Worm (Caenorhabditis elegans) whole organism, young adult: Measurements from ENCODE around the gene sulp-7.
A peak's percentile ranks its signal among the peaks of the same experiment; 100 is the strongest.

Experiments
- B0261.1 ChIP-seq: sonication (generic microtip); optimal IDR thresholded peaks from 2 replicates; lab custom pipeline; 2016; ENCODE audit warnings: mild to moderate bottlenecking, missing genetic modification characterization, moderate library complexity, missing compliant biosample characterization
- B0336.3 ChIP-seq: fragments of 200-800 bp; sonication (Bioruptor generic); IDR thresholded peaks from 2 replicates; pipeline ENCODE4 v1.3.6; 2022; ENCODE audit warnings: missing genetic modification characterization, missing compliant biosample characterization
- C06A6.2 ChIP-seq: fragments of 200-800 bp; sonication (Bioruptor generic); conservative IDR thresholded peaks from 2 replicates; pipeline ENCODE4 v1.3.6; 2022; ENCODE audit warnings: missing genetic modification characterization, missing compliant biosample characterization
- C17E4.6 ChIP-seq: fragments of 200-800 bp; sonication (Bioruptor generic); IDR thresholded peaks from 2 replicates; pipeline ENCODE4 v1.3.6; 2022; ENCODE audit warnings: missing genetic modification reagents, missing genetic modification characterization, missing compliant biosample characterization
- F52B5.7 ChIP-seq: sonication (generic microtip); optimal IDR thresholded peaks from 2 replicates; lab custom pipeline; 2016; ENCODE audit warnings: mild to moderate bottlenecking, missing genetic modification characterization, missing compliant biosample characterization
- F57A8.1 ChIP-seq: fragments of 200-800 bp; sonication (Bioruptor generic); optimal IDR thresholded peaks from 2 replicates; lab custom pipeline; 2018; ENCODE audit warnings: mild to moderate bottlenecking, missing genetic modification characterization, moderate library complexity, missing compliant biosample characterization
- K12H6.12 ChIP-seq: fragments of 200-800 bp; sonication (Bioruptor generic); optimal IDR thresholded peaks from 2 replicates; lab custom pipeline; 2018; ENCODE audit warnings: mild to moderate bottlenecking, missing genetic modification characterization, missing compliant biosample characterization
- Y53F4B.3 ChIP-seq: fragments of 200-800 bp; sonication (Bioruptor generic); IDR thresholded peaks from 2 replicates; pipeline ENCODE4 v1.3.6; 2022; ENCODE audit warnings: missing genetic modification reagents, missing genetic modification characterization, missing compliant biosample characterization
- Y53G8AR.9 ChIP-seq: fragments of 200-800 bp; sonication (Bioruptor generic); conservative IDR thresholded peaks from 2 replicates; pipeline ENCODE4 v1.3.6; 2022; ENCODE audit warnings: missing genetic modification reagents, missing genetic modification characterization, missing compliant biosample characterization
- Y56A3A.18 ChIP-seq: fragments of 200-800 bp; sonication (Bioruptor generic); IDR thresholded peaks from 2 replicates; pipeline ENCODE4 v1.3.6; 2022; ENCODE audit warnings: missing genetic modification reagents, missing genetic modification characterization, missing compliant biosample characterization
- Y79H2A.3 ChIP-seq: fragments of 200-800 bp; sonication (Bioruptor generic); conservative IDR thresholded peaks from 2 replicates; pipeline ENCODE4 v1.3.6; 2022; ENCODE audit warnings: missing genetic modification reagents, missing genetic modification characterization, missing compliant biosample characterization
- ama-1 ChIP-seq, 3 experiments: fragments of 150-350 bp in 1 of 3; sonication (generic microtip) in 2 of 3; optimal IDR thresholded peaks; 2 replicates each; lab custom pipeline; 2014 to 2018; ENCODE audit warnings: missing biosample characterization in 2 of 3, missing genetic modification characterization in 2 of 3, missing genetic modification reagents in 2 of 3
- aptf-2 ChIP-seq: fragments of 200-800 bp; sonication (Bioruptor generic); conservative IDR thresholded peaks from 2 replicates; pipeline ENCODE4 v1.3.6; 2022; ENCODE audit warnings: missing genetic modification reagents, missing genetic modification characterization, missing compliant biosample characterization
- aptf-3 ChIP-seq: fragments of 200-800 bp; sonication (Bioruptor generic); IDR thresholded peaks from 2 replicates; pipeline ENCODE4 v1.3.6; 2022; ENCODE audit warnings: missing genetic modification characterization, missing compliant biosample characterization
- atf-7 ChIP-seq: sonication (generic microtip); optimal IDR thresholded peaks from 2 replicates; lab custom pipeline; 2017; ENCODE audit warnings: mild to moderate bottlenecking, missing genetic modification characterization, missing compliant biosample characterization
- athp-1 ChIP-seq: sonication (generic microtip); optimal IDR thresholded peaks from 2 replicates; lab custom pipeline; 2017; ENCODE audit warnings: mild to moderate bottlenecking, missing genetic modification characterization, missing compliant biosample characterization
- bed-2 ChIP-seq: fragments of 200-800 bp; sonication (Bioruptor generic); IDR thresholded peaks from 2 replicates; pipeline ENCODE4 v1.3.6; 2022; ENCODE audit warnings: missing genetic modification reagents, missing genetic modification characterization, missing compliant biosample characterization
- ceh-58 ChIP-seq: fragments of 200-800 bp; sonication (Bioruptor generic); IDR thresholded peaks from 2 replicates; pipeline ENCODE4 v1.3.6; 2022; ENCODE audit warnings: missing genetic modification characterization, missing compliant biosample characterization
- ceh-79 ChIP-seq: sonication (generic microtip); optimal IDR thresholded peaks from 2 replicates; lab custom pipeline; 2017; ENCODE audit warnings: mild to moderate bottlenecking, missing genetic modification characterization, missing compliant biosample characterization
- chd-7 ChIP-seq: sonication (generic microtip); optimal IDR thresholded peaks from 2 replicates; lab custom pipeline; 2016; ENCODE audit warnings: mild to moderate bottlenecking, missing genetic modification characterization, moderate library complexity, missing compliant biosample characterization
- dox-1 ChIP-seq: fragments of 200-800 bp; sonication (Bioruptor generic); IDR thresholded peaks from 2 replicates; pipeline ENCODE4 v1.3.6; 2022; ENCODE audit warnings: missing genetic modification reagents, missing genetic modification characterization, missing compliant biosample characterization
- ets-4 ChIP-seq: fragments of 200-800 bp; sonication (Bioruptor generic); optimal IDR thresholded peaks from 2 replicates; lab custom pipeline; 2018; ENCODE audit warnings: mild to moderate bottlenecking, missing genetic modification characterization, missing compliant biosample characterization
- gei-17 ChIP-seq: fragments of 200-800 bp; sonication (Bioruptor generic); optimal IDR thresholded peaks from 2 replicates; lab custom pipeline; 2018; ENCODE audit warnings: mild to moderate bottlenecking, missing genetic modification characterization, missing compliant biosample characterization
- hmg-20 ChIP-seq: fragments of 200-800 bp; sonication (Bioruptor generic); IDR thresholded peaks from 2 replicates; pipeline ENCODE4 v1.3.6; 2022; ENCODE audit warnings: missing genetic modification reagents, missing genetic modification characterization, missing compliant biosample characterization
- hrde-1 ChIP-seq: sonication (generic microtip); optimal IDR thresholded peaks from 2 replicates; lab custom pipeline; 2016; ENCODE audit warnings: missing genetic modification characterization, mild to moderate bottlenecking, missing compliant biosample characterization, moderate library complexity, missing genotype, missing genetic modification reagents, borderline replicate concordance
- let-607 ChIP-seq, 2 experiments: fragments of 200-800 bp in 1 of 2; sonication (Bioruptor generic) in 1 of 2; sonication (generic microtip) in 1 of 2; optimal IDR thresholded peaks; 2 replicates each; lab custom pipeline; 2016 to 2018; ENCODE audit warnings: mild to moderate bottlenecking in 2 of 2, missing compliant biosample characterization in 2 of 2, missing genetic modification characterization in 2 of 2, moderate library complexity in 2 of 2, missing genotype in 1 of 2
- madf-10 ChIP-seq: sonication (generic microtip); optimal IDR thresholded peaks from 2 replicates; lab custom pipeline; 2016; ENCODE audit warnings: mild to moderate bottlenecking, missing genetic modification characterization, missing compliant biosample characterization
- madf-3 ChIP-seq: fragments of 200-800 bp; sonication (Bioruptor generic); IDR thresholded peaks from 2 replicates; pipeline ENCODE4 v1.3.6; 2022; ENCODE audit warnings: missing genetic modification reagents, missing genetic modification characterization, missing compliant biosample characterization
- madf-6 ChIP-seq: fragments of 200-800 bp; sonication (Bioruptor generic); IDR thresholded peaks from 2 replicates; pipeline ENCODE4 v1.3.6; 2022; ENCODE audit warnings: missing genetic modification reagents, missing genetic modification characterization, missing compliant biosample characterization
- mcd-1 ChIP-seq: fragments of 200-800 bp; sonication (Bioruptor generic); IDR thresholded peaks from 2 replicates; pipeline ENCODE4 v1.3.6; 2022; ENCODE audit warnings: missing genetic modification reagents, missing genetic modification characterization, missing compliant biosample characterization
- nhr-27 ChIP-seq: fragments of 200-800 bp; sonication (Bioruptor generic); optimal IDR thresholded peaks from 2 replicates; lab custom pipeline; 2018; ENCODE audit warnings: mild to moderate bottlenecking, missing genetic modification characterization, moderate library complexity, missing compliant biosample characterization
- nhr-80 ChIP-seq: sonication (generic microtip); optimal IDR thresholded peaks from 2 replicates; lab custom pipeline; 2016; ENCODE audit warnings: missing genetic modification characterization, missing compliant biosample characterization
- pha-4 ChIP-seq: fragments of 150-350 bp; sonication (generic microtip); optimal IDR thresholded peaks from 2 replicates; lab custom pipeline; 2014; ENCODE audit warnings: missing biosample characterization, missing genetic modification reagents, missing genetic modification characterization
- rcor-1 ChIP-seq: fragments of 200-800 bp; sonication (Bioruptor generic); IDR thresholded peaks from 2 replicates; pipeline ENCODE4 v1.3.6; 2022; ENCODE audit warnings: missing genetic modification reagents, missing genetic modification characterization, missing compliant biosample characterization
- rec-8 ChIP-seq, 2 experiments: sonication (generic microtip); optimal IDR thresholded peaks; 2 replicates each; lab custom pipeline; 2016; ENCODE audit warnings: mild to moderate bottlenecking in 2 of 2, missing genetic modification characterization in 2 of 2, missing genetic modification reagents in 2 of 2, missing genotype in 2 of 2, missing biosample characterization in 1 of 2, missing compliant biosample characterization in 1 of 2, moderate library complexity in 1 of 2
- repo-1 ChIP-seq: sonication (generic microtip); optimal IDR thresholded peaks from 2 replicates; lab custom pipeline; 2017; ENCODE audit warnings: mild to moderate bottlenecking, missing genetic modification characterization, missing compliant biosample characterization
- snpc-3.4 ChIP-seq: sonication (generic microtip); optimal IDR thresholded peaks from 2 replicates; lab custom pipeline; 2017; ENCODE audit warnings: missing genetic modification characterization, mild to moderate bottlenecking, missing compliant biosample characterization, antibody characterized with exemption, moderate library complexity, missing genotype, missing genetic modification reagents
- sptf-2 ChIP-seq: fragments of 200-800 bp; sonication (Bioruptor generic); optimal IDR thresholded peaks from 2 replicates; lab custom pipeline; 2018; ENCODE audit warnings: mild to moderate bottlenecking, missing genetic modification characterization, missing compliant biosample characterization
- xnd-1 ChIP-seq: sonication (generic microtip); optimal IDR thresholded peaks from 2 replicates; lab custom pipeline; 2016; ENCODE audit warnings: missing genotype, missing genetic modification reagents, missing genetic modification characterization, missing compliant biosample characterization
- zim-3 ChIP-seq: sonication (generic microtip); optimal IDR thresholded peaks from 2 replicates; lab custom pipeline; 2017; ENCODE audit warnings: mild to moderate bottlenecking, missing genetic modification characterization, moderate library complexity, missing compliant biosample characterization
- ztf-22 ChIP-seq: fragments of 200-800 bp; sonication (Bioruptor generic); optimal IDR thresholded peaks from 2 replicates; lab custom pipeline; 2018; ENCODE audit warnings: mild to moderate bottlenecking, missing genetic modification characterization, moderate library complexity, missing compliant biosample characterization
- ztf-26 ChIP-seq: sonication (generic microtip); optimal IDR thresholded peaks from 2 replicates; lab custom pipeline; 2017; ENCODE audit warnings: missing genetic modification characterization, missing compliant biosample characterization
- ztf-6 ChIP-seq: fragments of 200-800 bp; sonication (Bioruptor generic); IDR thresholded peaks from 2 replicates; pipeline ENCODE4 v1.3.6; 2022; ENCODE audit warnings: missing genetic modification reagents, missing genetic modification characterization, missing compliant biosample characterization

The sulp-7 gene

ce11 chrX:11042777-11043176 is 37.7 kb upstream of the sulp-7 start, which contains the start of gene C09F12.3:
Gene C09F12.3, minus strand, starts transcription at chrX:11042877.
- no peak for TF ChIP-seq C06A6.2 (GFP tag; lab: Robert Waterston, UW)

ce11 chrX:11047183-11047582 is 33.3 kb upstream of the sulp-7 start, which contains the start of gene clc-1:
Gene clc-1, plus strand, starts transcription at chrX:11047446.
- TF ChIP-seq mcd-1 (no peak), athp-1 (tag; lab: Kevin White, UChicago) (no peak), rcor-1 (GFP tag; lab: Robert Waterston, UW) (no peak), let-607 (tag; optimal IDR thresholded peaks at IDR 0.05; lab: Kevin White, UChicago) (peak in 1 of 2 experiments; percentile 51), Y56A3A.18 (GFP tag; lab: Robert Waterston, UW) (no peak), rec-8 (tag; optimal IDR thresholded peaks at IDR 0.05; lab: Kevin White, UChicago) (no peak), aptf-3 (GFP tag; lab: Robert Waterston, UW) (no peak), nhr-80 (tag; lab: Kevin White, UChicago) (peak; percentile 96), ztf-6 (GFP tag; lab: Robert Waterston, UW) (no peak), hmg-20 (GFP tag; lab: Robert Waterston, UW) (no peak), sptf-2 (GFP tag; lab: Kevin White, UChicago) (no peak), B0261.1 (tag; lab: Kevin White, UChicago) (no peak), K12H6.12 (tag; lab: Kevin White, UChicago) (no peak), xnd-1 (tag; lab: Kevin White, UChicago) (no peak), atf-7 (tag; lab: Kevin White, UChicago) (peak; percentile 72), pha-4 (tag; lab: Kevin White, UChicago) (peak; percentile 64), dox-1 (GFP tag; lab: Robert Waterston, UW) (peak; percentile 54; the same call in 1 of the 2 replicates), B0336.3 (GFP tag; lab: Robert Waterston, UW) (no peak), ceh-79 (no peak), ceh-58 (GFP tag; lab: Robert Waterston, UW) (no peak), Y53G8AR.9 (GFP tag; lab: Robert Waterston, UW) (no peak), nhr-27 (no peak), ztf-26 (tag; lab: Kevin White, UChicago) (no peak), C17E4.6 (GFP tag; lab: Robert Waterston, UW) (no peak), F57A8.1 (GFP tag; lab: Kevin White, UChicago) (no peak), Y53F4B.3 (GFP tag; lab: Robert Waterston, UW) (no peak), madf-10 (tag; lab: Kevin White, UChicago) (no peak), bed-2 (no peak), snpc-3.4 (tag; lab: Kevin White, UChicago) (no peak), ets-4 (GFP tag; lab: Kevin White, UChicago) (peak; percentile 22), F52B5.7 (tag; lab: Kevin White, UChicago) (no peak), madf-3 (GFP tag; lab: Robert Waterston, UW) (no peak), zim-3 (tag; lab: Kevin White, UChicago) (no peak), hrde-1 (tag; lab: Kevin White, UChicago) (no peak), repo-1 (no peak), Y79H2A.3 (GFP tag; lab: Robert Waterston, UW) (no peak), ztf-22 (GFP tag; lab: Kevin White, UChicago) (no peak), madf-6 (GFP tag; lab: Robert Waterston, UW) (no peak), gei-17 (GFP tag; lab: Kevin White, UChicago) (no peak), chd-7 (no peak), ama-1 (optimal IDR thresholded peaks at IDR 0.05; lab: Kevin White, UChicago) (no peak), ama-1 (GFP tag; optimal IDR thresholded peaks at IDR 0.05; lab: Kevin White, UChicago) (no peak), aptf-2 (GFP tag; lab: Robert Waterston, UW) (no peak)
